Worm (Caenorhabditis elegans) whole organism, L2 larva: ENCODE measurements around the gene B0228.1.

ENCODE experiments used
- aly-2 ChIP-seq: fragments of 150-350 bp; optimal IDR thresholded peaks from 2 replicates; lab custom pipeline; 2014; ENCODE audit warnings: missing biosample characterization, missing genetic modification characterization
- lin-13 ChIP-seq: fragments of 150-350 bp; optimal IDR thresholded peaks from 2 replicates; lab custom pipeline; 2014; ENCODE audit warnings: missing biosample characterization, missing genetic modification reagents, missing genetic modification characterization
- lin-39 ChIP-seq: fragments of 150-350 bp; optimal IDR thresholded peaks from 2 replicates; lab custom pipeline; 2014; ENCODE audit warnings: missing biosample characterization, missing genetic modification reagents, missing genetic modification characterization
- nhr-25 ChIP-seq: fragments of 150-350 bp; sonication (generic microtip); optimal IDR thresholded peaks from 3 replicates; lab custom pipeline; 2014; ENCODE audit warnings: missing biosample characterization, missing genetic modification characterization
- nhr-77 ChIP-seq: fragments of 150-350 bp; optimal IDR thresholded peaks from 2 replicates; lab custom pipeline; 2014; ENCODE audit warnings: missing biosample characterization, missing genetic modification characterization
- zag-1 ChIP-seq: fragments of 150-350 bp; optimal IDR thresholded peaks from 2 replicates; lab custom pipeline; 2014; ENCODE audit warnings: missing biosample characterization, missing genetic modification characterization

ce11 chrII:7790324-7790898 is 35.3 kb downstream of the B0228.1 start, which contains the start of gene srlf-1:
- no peak for TF ChIP-seq nhr-77 (tag; lab: Kevin White, UChicago)
- TF ChIP-seq lin-13 (GFP tag; lab: Kevin White, UChicago) = no peak
- peak; percentile 18 for TF ChIP-seq nhr-25
- TF ChIP-seq aly-2 (tag; lab: Kevin White, UChicago) = no peak
- no peak for TF ChIP-seq zag-1 (tag; lab: Kevin White, UChicago)
- no peak for TF ChIP-seq lin-39
